Fruit fly (Drosophila melanogaster) whole organism, prepupa: Measurements from ENCODE around the gene CG15025.

ENCODE experiments used
- Blimp-1 ChIP-seq: fragments of 200-800 bp; sonication (Bioruptor generic); optimal IDR thresholded peaks from 3 replicates; lab custom pipeline; 2017; ENCODE audit warnings: missing biosample characterization, missing genetic modification characterization, mild to moderate bottlenecking, moderate library complexity, missing genetic modification reagents
- CG10631 ChIP-seq: fragments of 200-800 bp; sonication (Bioruptor generic); optimal IDR thresholded peaks from 2 replicates; lab custom pipeline; 2016; ENCODE audit warnings: missing biosample characterization, missing genetic modification characterization
- CG11762 ChIP-seq: fragments of 200-800 bp; sonication (Bioruptor generic); optimal IDR thresholded peaks from 3 replicates; lab custom pipeline; 2016; ENCODE audit warnings: missing biosample characterization, missing genetic modification characterization; ENCODE audit not compliant: insufficient read depth
- CG3032 ChIP-seq: fragments of 200-800 bp; optimal IDR thresholded peaks from 2 replicates; lab custom pipeline; 2019; ENCODE audit warnings: missing biosample characterization, mild to moderate bottlenecking, missing genetic modification characterization, moderate library complexity
- CG31627 ChIP-seq: fragments of 200-800 bp; sonication (Bioruptor generic); optimal IDR thresholded peaks from 3 replicates; lab custom pipeline; 2016; ENCODE audit warnings: missing biosample characterization, missing genetic modification characterization
- CG32006 ChIP-seq: fragments of 200-800 bp; sonication (Bioruptor generic); optimal IDR thresholded peaks from 3 replicates; lab custom pipeline; 2017; ENCODE audit warnings: missing biosample characterization, mild to moderate bottlenecking, missing genetic modification characterization
- CG3919 ChIP-seq: fragments of 200-800 bp; sonication (Bioruptor generic); optimal IDR thresholded peaks from 3 replicates; lab custom pipeline; 2016; ENCODE audit warnings: missing biosample characterization, missing genetic modification characterization
- CG4318 ChIP-seq: fragments of 200-800 bp; sonication (Bioruptor generic); optimal IDR thresholded peaks from 3 replicates; lab custom pipeline; 2017; ENCODE audit warnings: missing biosample characterization, mild to moderate bottlenecking, missing genetic modification characterization
- CG6276 ChIP-seq: fragments of 200-800 bp; sonication (Bioruptor generic); optimal IDR thresholded peaks from 2 replicates; lab custom pipeline; 2017; ENCODE audit warnings: missing biosample characterization, mild to moderate bottlenecking, missing genetic modification characterization
- CG6808 ChIP-seq: fragments of 200-800 bp; sonication (Bioruptor generic); optimal IDR thresholded peaks from 3 replicates; lab custom pipeline; 2017; ENCODE audit warnings: missing biosample characterization, missing genetic modification characterization, mild to moderate bottlenecking, moderate library complexity, missing genetic modification reagents
- CG6854 ChIP-seq: fragments of 200-800 bp; sonication (Bioruptor generic); optimal IDR thresholded peaks from 2 replicates; lab custom pipeline; 2017; ENCODE audit warnings: missing biosample characterization, mild to moderate bottlenecking, missing genetic modification characterization
- CG7368 ChIP-seq: fragments of 200-800 bp; sonication (Bioruptor generic); optimal IDR thresholded peaks from 3 replicates; lab custom pipeline; 2016; ENCODE audit warnings: missing biosample characterization, missing genetic modification characterization
- CG8632 ChIP-seq: fragments of 200-800 bp; sonication (Bioruptor generic); optimal IDR thresholded peaks from 3 replicates; lab custom pipeline; 2016; ENCODE audit warnings: missing biosample characterization, missing genetic modification characterization
- Eip78C ChIP-seq: fragments of 200-800 bp; sonication (Bioruptor generic); peaks from one replicate; lab custom pipeline; 2016; ENCODE audit warnings: missing biosample characterization, missing genetic modification characterization
- Ets21C ChIP-seq: fragments of 200-800 bp; sonication (Bioruptor generic); optimal IDR thresholded peaks from 3 replicates; lab custom pipeline; 2016; ENCODE audit warnings: missing biosample characterization, missing genetic modification characterization
- Ets96B ChIP-seq: fragments of 200-800 bp; optimal IDR thresholded peaks from 2 replicates; lab custom pipeline; 2019; ENCODE audit warnings: missing biosample characterization, mild to moderate bottlenecking, missing genetic modification characterization, moderate library complexity
- Gug ChIP-seq: fragments of 200-800 bp; sonication (Bioruptor generic); IDR thresholded peaks from 2 replicates; pipeline ENCODE4 v1.3.6; 2022; ENCODE audit warnings: missing biosample characterization, missing genetic modification characterization
- Hr38 ChIP-seq: sonication (Bioruptor generic); optimal IDR thresholded peaks from 2 replicates; lab custom pipeline; 2016; ENCODE audit warnings: missing biosample characterization, missing genetic modification characterization
- Hr4 ChIP-seq: fragments of 200-800 bp; sonication (Bioruptor generic); optimal IDR thresholded peaks from 3 replicates; lab custom pipeline; 2016; ENCODE audit warnings: missing biosample characterization, missing genetic modification characterization
- Met ChIP-seq: fragments of 200-800 bp; sonication (Bioruptor generic); optimal IDR thresholded peaks from 3 replicates; lab custom pipeline; 2016; ENCODE audit warnings: missing biosample characterization, missing genetic modification characterization
- OdsH ChIP-seq: fragments of 200-800 bp; sonication (Bioruptor generic); optimal IDR thresholded peaks from 3 replicates; lab custom pipeline; 2016; ENCODE audit warnings: missing biosample characterization, missing genetic modification characterization
- Sox14 ChIP-seq: fragments of 200-800 bp; sonication (Bioruptor generic); optimal IDR thresholded peaks from 3 replicates; lab custom pipeline; 2016; ENCODE audit warnings: missing biosample characterization, missing genetic modification characterization
- Sox15 ChIP-seq: fragments of 200-800 bp; sonication (Bioruptor generic); optimal IDR thresholded peaks from 3 replicates; lab custom pipeline; 2016; ENCODE audit warnings: missing biosample characterization, missing genetic modification characterization
- achi ChIP-seq: fragments of 200-800 bp; sonication (Bioruptor generic); optimal IDR thresholded peaks from 3 replicates; lab custom pipeline; 2016; ENCODE audit warnings: missing biosample characterization, missing genetic modification characterization
- acj6 ChIP-seq: fragments of 200-800 bp; sonication (Bioruptor generic); optimal IDR thresholded peaks from 3 replicates; lab custom pipeline; 2016; ENCODE audit warnings: missing biosample characterization, missing genetic modification characterization
- dsx ChIP-seq: fragments of 200-800 bp; optimal IDR thresholded peaks from 3 replicates; lab custom pipeline; 2019; ENCODE audit warnings: missing biosample characterization, mild to moderate bottlenecking, missing genetic modification characterization, moderate library complexity; ENCODE audit not compliant: poor library complexity, severe bottlenecking
- esn ChIP-seq: fragments of 200-800 bp; sonication (Bioruptor generic); optimal IDR thresholded peaks from 2 replicates; lab custom pipeline; 2016; ENCODE audit warnings: missing biosample characterization, mild to moderate bottlenecking, missing genetic modification characterization, moderate library complexity
- fd59A ChIP-seq: fragments of 200-800 bp; sonication (Bioruptor generic); optimal IDR thresholded peaks from 2 replicates; lab custom pipeline; 2017; ENCODE audit warnings: missing biosample characterization, mild to moderate bottlenecking, missing genetic modification characterization, missing genetic modification reagents
- fd85E ChIP-seq: fragments of 200-800 bp; sonication (Bioruptor generic); optimal IDR thresholded peaks from 3 replicates; lab custom pipeline; 2016; ENCODE audit warnings: missing biosample characterization, missing genetic modification characterization
- fkh ChIP-seq: fragments of 200-800 bp; sonication (Bioruptor generic); optimal IDR thresholded peaks from 3 replicates; lab custom pipeline; 2017; ENCODE audit warnings: missing biosample characterization, mild to moderate bottlenecking, missing genetic modification characterization, moderate library complexity
- lz ChIP-seq: fragments of 200-800 bp; sonication (Bioruptor generic); optimal IDR thresholded peaks from 3 replicates; lab custom pipeline; 2016; ENCODE audit warnings: missing biosample characterization, missing genetic modification characterization
- salr ChIP-seq, 2 experiments: fragments of 200-800 bp; sonication (Bioruptor generic); optimal IDR thresholded peaks; 3 replicates each; lab custom pipeline; 2016 to 2018; ENCODE audit warnings: missing biosample characterization in 2 of 2, missing genetic modification characterization in 2 of 2, mild to moderate bottlenecking in 1 of 2
- ss ChIP-seq, 2 experiments: fragments of 200-800 bp; sonication (Bioruptor generic); optimal IDR thresholded peaks; 2 replicates in 1 of 2; 3 replicates in 1 of 2; lab custom pipeline; 2017 to 2018; ENCODE audit warnings: mild to moderate bottlenecking in 2 of 2, missing biosample characterization in 2 of 2, missing genetic modification characterization in 2 of 2, moderate library complexity in 1 of 2
- svp ChIP-seq: fragments of 200-800 bp; sonication (Bioruptor generic); peaks from one replicate; lab custom pipeline; 2016; ENCODE audit warnings: missing biosample characterization, missing genetic modification characterization

The CG15025 gene

dm6 chr3R:19509186-19509522, 18.2 kb upstream of the CG15025 start:
- TF ChIP-seq Eip78C (GFP tag; lab: Kevin White, UChicago) (peak; percentile 57), Sox15 (GFP tag; lab: Kevin White, UChicago) (no peak)

dm6 chr3R:19508388-19509185, 17.7 kb upstream of the CG15025 start:
- TF ChIP-seq CG6854 (GFP tag; lab: Kevin White, UChicago) = no peak
- peak; percentile 55 for TF ChIP-seq svp (GFP tag; lab: Kevin White, UChicago)
- TF ChIP-seq fkh (GFP tag; lab: Kevin White, UChicago) = peak; percentile 42
- peak; percentile 11 for TF ChIP-seq Eip78C (GFP tag; lab: Kevin White, UChicago)
- TF ChIP-seq, all 60 proteins: peak for 3

dm6 chr3R:19503058-19503682, 12.3 kb upstream of the CG15025 start:
- TF ChIP-seq OdsH (GFP tag; lab: Kevin White, UChicago) (peak; percentile 6), ss (GFP tag; optimal IDR thresholded peaks at IDR 0.05; lab: Kevin White, UChicago) (peak in 1 of 2 experiments; percentile 3), Ets21C (GFP tag; lab: Kevin White, UChicago) (no peak), Ets96B (tag; lab: Kevin White, UChicago) (peak; percentile 3), esn (GFP tag; lab: Kevin White, UChicago) (peak; percentile 11), lz (no peak), Met (GFP tag; lab: Kevin White, UChicago) (no peak), Sox15 (GFP tag; lab: Kevin White, UChicago) (no peak), Hr38 (GFP tag; lab: Kevin White, UChicago) (no peak), CG3919 (GFP tag; lab: Kevin White, UChicago) (no peak), fd85E (GFP tag; lab: Kevin White, UChicago) (no peak), CG3032 (no peak), CG32006 (peak; percentile 49), CG6276 (GFP tag; lab: Kevin White, UChicago) (no peak), CG4318 (peak; percentile 28), CG11762 (GFP tag; lab: Kevin White, UChicago) (no peak), CG6808 (GFP tag; lab: Kevin White, UChicago) (no peak), salr (GFP tag; optimal IDR thresholded peaks at IDR 0.05; lab: Kevin White, UChicago) (peak in 1 of 2 experiments; percentile 29), CG31627 (GFP tag; lab: Kevin White, UChicago) (peak; percentile 4), Hr4 (GFP tag; lab: Kevin White, UChicago) (peak; percentile 35), dsx (GFP tag; lab: Kevin White, UChicago) (no peak), fkh (GFP tag; lab: Kevin White, UChicago) (peak; percentile 9), Sox14 (peak; percentile 3), Blimp-1 (GFP tag; lab: Kevin White, UChicago) (no peak), CG8632 (GFP tag; lab: Kevin White, UChicago) (no peak), CG7368 (no peak), Eip78C (GFP tag; lab: Kevin White, UChicago) (peak; percentile 63)

- TF ChIP-seq ss (GFP tag; optimal IDR thresholded peaks at IDR 0.05; lab: Kevin White, UChicago) = no peak
- TF ChIP-seq CG3919 (GFP tag; lab: Kevin White, UChicago) = no peak
- TF ChIP-seq acj6 = no peak
- no peak for TF ChIP-seq achi (GFP tag; lab: Kevin White, UChicago)
- TF ChIP-seq Gug = no peak
- no peak for TF ChIP-seq fd59A
- no peak for TF ChIP-seq Met (GFP tag; lab: Kevin White, UChicago)
- TF ChIP-seq svp (GFP tag; lab: Kevin White, UChicago) = no peak
- no peak for TF ChIP-seq CG6854 (GFP tag; lab: Kevin White, UChicago)
- no peak for TF ChIP-seq dsx (GFP tag; lab: Kevin White, UChicago)
- TF ChIP-seq CG10631 (GFP tag; lab: Kevin White, UChicago) = no peak
- no peak for TF ChIP-seq Sox15 (GFP tag; lab: Kevin White, UChicago)
These were observed 9.7 kb upstream of the CG15025 start for dm6 chr3R:19500588-19500987.
